Worm (Caenorhabditis elegans) whole organism, L3 larva: ENCODE measurements around the gene W04H10.2.

Experiments
- R02D3.7 ChIP-seq: fragments of 150-350 bp; optimal IDR thresholded peaks from 2 replicates; lab custom pipeline; 2014; ENCODE audit warnings: missing biosample characterization, missing genetic modification characterization
- ceh-82 ChIP-seq: fragments of 150-350 bp; optimal IDR thresholded peaks from 2 replicates; lab custom pipeline; 2014; ENCODE audit warnings: missing biosample characterization, missing genetic modification characterization
- egl-27 ChIP-seq: sonication (generic microtip); optimal IDR thresholded peaks from 4 replicates; lab custom pipeline; 2017; ENCODE audit warnings: missing biosample characterization, missing genetic modification reagents, missing genetic modification characterization
- elt-3 ChIP-seq, 3 experiments: fragments of 150-350 bp in 1 of 3; sonication (generic microtip) in 2 of 3; optimal IDR thresholded peaks; 2 replicates in 2 of 3; 4 replicates in 1 of 3; lab custom pipeline; 2014 to 2017; ENCODE audit warnings: missing biosample characterization in 3 of 3, missing genetic modification characterization in 3 of 3
- fos-1 ChIP-seq: fragments of 150-350 bp; optimal IDR thresholded peaks from 2 replicates; lab custom pipeline; 2014; ENCODE audit warnings: missing biosample characterization, missing genetic modification characterization
- nfya-1 ChIP-seq: sonication (generic microtip); optimal IDR thresholded peaks from 2 replicates; lab custom pipeline; 2017; ENCODE audit warnings: missing genetic modification characterization, mild to moderate bottlenecking, missing compliant biosample characterization, antibody characterized with exemption, moderate library complexity; ENCODE audit not compliant: insufficient read depth
- nhr-77 ChIP-seq: fragments of 150-350 bp; optimal IDR thresholded peaks from 2 replicates; lab custom pipeline; 2014; ENCODE audit warnings: missing biosample characterization, missing genetic modification characterization
- ztf-11 ChIP-seq: fragments of 150-350 bp; optimal IDR thresholded peaks from 2 replicates; lab custom pipeline; 2014; ENCODE audit warnings: missing biosample characterization, missing genetic modification characterization

ce11 chrII:568776-569175, 36.6 kb upstream of the W04H10.2 start, which contains the start of gene W08F4.5:
- TF ChIP-seq nfya-1 (tag; lab: Kevin White, UChicago), result no peak
- no peak for TF ChIP-seq egl-27 (tag; lab: Kevin White, UChicago)
- TF ChIP-seq nhr-77 (tag; lab: Kevin White, UChicago), result no peak
- no peak for TF ChIP-seq R02D3.7 (tag; lab: Kevin White, UChicago)
- no peak for TF ChIP-seq ztf-11 (tag; lab: Kevin White, UChicago)
- no peak for TF ChIP-seq fos-1 (tag; lab: Kevin White, UChicago)
- TF ChIP-seq ceh-82 (tag; lab: Kevin White, UChicago), result no peak
- TF ChIP-seq elt-3 (tag; optimal IDR thresholded peaks at IDR 0.05; lab: Kevin White, UChicago), result no peak
